Fruit fly (Drosophila melanogaster): Measurements from ENCODE around the gene Octalpha2R.

Octalpha2R gene

DNA sequence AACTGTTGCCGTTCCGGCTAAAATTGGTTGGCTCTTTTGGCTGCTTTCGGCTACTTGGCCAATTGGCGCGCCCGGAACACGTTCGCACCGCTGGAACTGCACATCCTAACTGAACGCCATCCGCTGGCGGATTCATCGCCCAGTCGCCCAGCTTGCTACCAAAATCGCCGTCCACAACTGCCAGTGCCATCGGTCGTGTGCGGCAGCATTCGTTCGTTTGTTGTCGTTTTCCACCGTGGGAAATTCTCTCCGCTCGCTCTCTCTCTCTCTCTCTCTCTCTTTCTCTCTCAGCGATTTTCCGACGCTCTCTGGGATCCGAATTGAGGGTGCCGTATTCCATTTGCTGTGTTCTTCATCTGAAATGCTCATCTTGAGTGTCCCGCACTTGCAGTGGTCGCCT is at the start of gene Octalpha2R:
TSS of gene Octalpha2R (minus strand) at position 77 of the 400 bp plus-strand sequence.
- TF ChIP-seq CG8478 (optimal IDR thresholded peaks at IDR 0.05) (no peak), CTCF (optimal IDR thresholded peaks at IDR 0.05) (no peak)

- TF ChIP-seq CTCF (optimal IDR thresholded peaks at IDR 0.05), result no peak
- TF ChIP-seq CG8478 (optimal IDR thresholded peaks at IDR 0.05), result no peak
Observed at dm6 chr3R:18897821-18898220, 48.8 kb upstream of the Octalpha2R start, which contains the start of gene CG14297. Gene CG14297, plus strand, starts transcription at chr3R:18898121.

DNA sequence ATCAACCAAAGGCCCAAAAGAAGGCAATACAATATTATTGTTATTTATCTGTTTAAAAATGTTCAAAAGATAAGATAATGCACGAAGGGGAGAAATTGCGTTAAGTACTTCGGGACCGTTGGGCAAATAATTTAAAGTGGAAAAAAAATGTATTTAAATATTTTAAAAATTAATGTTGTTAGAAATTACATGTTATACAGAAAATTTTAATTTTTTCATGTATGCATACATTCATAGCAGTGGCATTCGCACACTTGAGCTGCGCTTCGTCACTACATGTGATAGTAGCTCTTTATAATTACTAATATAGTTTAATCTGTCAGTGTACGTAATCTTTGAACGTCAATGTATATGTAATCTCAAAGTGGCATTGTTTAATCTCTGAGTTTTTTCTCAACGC is 46.2 kb upstream of the Octalpha2R start:
- TF ChIP-seq CTCF (optimal IDR thresholded peaks at IDR 0.05) (no peak), CG8478 (optimal IDR thresholded peaks at IDR 0.05) (no peak)

DNA sequence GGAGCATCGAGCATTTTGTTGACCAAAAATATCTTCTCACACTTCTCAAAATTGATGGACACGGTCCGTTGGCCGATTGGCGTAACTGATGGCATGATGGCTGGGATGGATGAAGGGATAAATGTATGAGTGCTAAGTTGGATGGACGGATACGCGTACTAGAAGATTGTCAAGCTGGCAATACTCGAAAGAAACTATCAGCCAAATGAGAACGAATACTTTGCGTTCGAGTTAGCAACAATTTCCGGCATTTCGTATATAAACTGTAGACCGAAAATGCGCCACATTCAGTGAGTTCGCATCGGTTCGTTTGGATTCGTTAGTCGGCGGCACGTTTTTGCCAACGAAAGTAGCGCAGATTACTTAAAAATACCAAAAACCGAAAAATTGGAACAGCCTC is 26.2 kb upstream of the Octalpha2R start, which contains the start of gene CG14298:
TSS of gene CG14298 (plus strand) at position 301 of the 400 bp plus-strand sequence.
- TF ChIP-seq CTCF (optimal IDR thresholded peaks at IDR 0.05) (no peak), CG8478 (optimal IDR thresholded peaks at IDR 0.05) (no peak)

DNA sequence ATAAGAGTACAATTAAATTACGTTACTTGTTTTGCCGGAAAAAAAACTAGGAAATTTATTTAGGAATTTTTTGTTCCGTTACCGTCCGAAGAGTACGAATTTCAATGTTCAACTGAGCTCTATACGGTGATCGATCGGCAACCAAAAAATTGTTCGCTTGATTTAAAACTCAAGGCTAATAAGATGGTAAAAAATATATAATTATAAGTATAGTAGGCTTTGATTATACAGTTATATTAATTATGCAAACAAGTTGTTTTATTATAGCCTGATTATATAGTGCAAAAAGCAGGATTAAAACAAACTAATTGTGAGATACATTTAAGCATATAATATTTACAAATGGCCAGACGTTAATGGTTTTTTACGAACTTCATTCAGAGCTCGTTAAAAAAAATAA is 2.7 kb upstream of the Octalpha2R start, which contains the start of gene CG31226:
TSS of gene CG31226 (minus strand) at position 101 of the 400 bp plus-strand sequence.
- TF ChIP-seq CTCF (optimal IDR thresholded peaks at IDR 0.05), result no peak
- no peak for TF ChIP-seq CG8478 (optimal IDR thresholded peaks at IDR 0.05)

- TF ChIP-seq CTCF (optimal IDR thresholded peaks at IDR 0.05) (no peak), CG8478 (optimal IDR thresholded peaks at IDR 0.05) (no peak)
Observed at dm6 chr3R:18804278-18804903, 44.6 kb downstream of the Octalpha2R start.

dm6 chr3R:18798759-18799158 is 50.3 kb downstream of the Octalpha2R start:
- TF ChIP-seq CTCF (optimal IDR thresholded peaks at IDR 0.05) (no peak), CG8478 (optimal IDR thresholded peaks at IDR 0.05) (no peak)

DNA sequence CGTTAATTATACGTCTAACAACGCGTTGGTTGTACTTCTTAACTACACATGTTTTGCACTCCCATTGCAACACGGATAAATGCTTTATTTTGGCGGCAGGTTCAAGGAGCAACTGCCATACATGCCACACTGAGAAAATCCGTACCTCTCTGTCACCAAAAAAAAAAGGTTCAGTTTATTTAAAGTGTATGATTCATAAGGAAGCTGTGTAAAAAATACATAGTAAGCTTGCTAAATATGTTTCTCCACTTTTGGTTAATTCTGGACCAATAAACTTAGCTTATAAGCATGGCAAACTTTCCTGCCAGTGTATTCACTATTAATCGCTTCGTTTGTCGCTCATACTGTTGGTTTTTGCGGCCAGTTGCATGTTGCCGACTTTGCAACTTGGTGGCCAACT is 52.8 kb downstream of the Octalpha2R start:
- TF ChIP-seq CTCF (optimal IDR thresholded peaks at IDR 0.05), result no peak
- no peak for TF ChIP-seq CG8478 (optimal IDR thresholded peaks at IDR 0.05)

DNA sequence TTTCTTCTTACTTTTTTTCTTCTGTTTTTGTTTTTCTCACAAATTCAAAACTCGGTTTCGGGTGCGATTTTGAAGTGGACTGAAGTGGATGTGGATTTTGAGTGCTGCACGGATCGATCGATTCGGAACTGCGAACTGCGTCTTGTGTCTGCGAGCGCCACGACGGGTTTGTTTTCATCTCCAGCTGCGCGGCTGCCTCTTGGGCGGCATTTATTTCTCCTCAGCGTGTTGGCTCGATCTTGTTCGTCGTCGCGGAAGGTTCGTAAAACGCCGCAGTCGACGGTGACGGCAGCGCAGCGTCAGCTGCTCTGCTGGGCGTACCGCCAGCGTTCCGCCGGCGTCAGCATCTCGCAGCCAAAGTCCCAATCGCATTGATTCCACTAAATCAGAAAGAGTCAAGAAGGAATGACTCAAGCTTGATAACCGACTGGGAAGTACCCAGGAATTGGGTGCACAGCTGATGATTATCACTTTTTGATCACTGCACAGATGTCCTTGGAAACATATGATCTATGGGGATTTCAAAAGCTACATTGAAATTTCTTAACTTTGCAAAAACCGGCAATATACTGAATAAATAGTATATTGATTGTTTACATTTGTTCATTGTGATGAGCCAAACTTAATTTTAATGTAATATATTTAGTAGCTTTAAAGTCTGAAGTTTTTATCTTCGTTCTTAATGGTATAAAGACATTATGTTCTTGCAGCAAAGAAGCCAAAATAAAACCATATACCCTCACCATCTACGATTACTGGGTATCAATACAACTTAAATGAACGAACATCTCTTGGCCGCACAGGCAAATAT is 53.8 kb downstream of the Octalpha2R start, which contains the start of gene CG7720:
TSS of gene CG7720 (minus strand) at position 170 of the 811 bp plus-strand sequence.
- TF ChIP-seq CTCF (optimal IDR thresholded peaks at IDR 0.05) (no peak), CG8478 (optimal IDR thresholded peaks at IDR 0.05) (no peak)

DNA sequence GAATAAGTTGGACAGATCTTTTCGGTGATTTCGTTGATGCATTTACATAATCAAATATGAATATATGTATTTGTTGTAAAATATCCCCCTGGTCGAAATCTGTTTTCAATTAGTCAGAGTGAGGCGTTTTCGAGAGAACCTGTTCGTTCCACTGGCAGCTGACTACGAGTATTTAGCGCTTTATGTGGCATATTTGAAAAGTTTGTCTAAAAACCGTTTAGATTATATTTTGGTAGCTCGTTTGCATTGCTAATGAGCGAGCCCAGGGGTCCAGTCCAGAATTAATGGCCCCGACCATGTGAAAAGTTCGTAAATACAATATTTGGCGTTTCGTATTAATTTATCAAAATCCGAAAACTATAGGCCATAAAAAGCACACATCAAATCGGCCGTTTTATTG is 55.0 kb downstream of the Octalpha2R start:
- TF ChIP-seq CTCF (optimal IDR thresholded peaks at IDR 0.05), result no peak
- no peak for TF ChIP-seq CG8478 (optimal IDR thresholded peaks at IDR 0.05)

- TF ChIP-seq CG8478 (optimal IDR thresholded peaks at IDR 0.05) (no peak), CTCF (optimal IDR thresholded peaks at IDR 0.05) (no peak)
Observed at dm6 chr3R:18790619-18791018, 58.4 kb downstream of the Octalpha2R start.

DNA sequence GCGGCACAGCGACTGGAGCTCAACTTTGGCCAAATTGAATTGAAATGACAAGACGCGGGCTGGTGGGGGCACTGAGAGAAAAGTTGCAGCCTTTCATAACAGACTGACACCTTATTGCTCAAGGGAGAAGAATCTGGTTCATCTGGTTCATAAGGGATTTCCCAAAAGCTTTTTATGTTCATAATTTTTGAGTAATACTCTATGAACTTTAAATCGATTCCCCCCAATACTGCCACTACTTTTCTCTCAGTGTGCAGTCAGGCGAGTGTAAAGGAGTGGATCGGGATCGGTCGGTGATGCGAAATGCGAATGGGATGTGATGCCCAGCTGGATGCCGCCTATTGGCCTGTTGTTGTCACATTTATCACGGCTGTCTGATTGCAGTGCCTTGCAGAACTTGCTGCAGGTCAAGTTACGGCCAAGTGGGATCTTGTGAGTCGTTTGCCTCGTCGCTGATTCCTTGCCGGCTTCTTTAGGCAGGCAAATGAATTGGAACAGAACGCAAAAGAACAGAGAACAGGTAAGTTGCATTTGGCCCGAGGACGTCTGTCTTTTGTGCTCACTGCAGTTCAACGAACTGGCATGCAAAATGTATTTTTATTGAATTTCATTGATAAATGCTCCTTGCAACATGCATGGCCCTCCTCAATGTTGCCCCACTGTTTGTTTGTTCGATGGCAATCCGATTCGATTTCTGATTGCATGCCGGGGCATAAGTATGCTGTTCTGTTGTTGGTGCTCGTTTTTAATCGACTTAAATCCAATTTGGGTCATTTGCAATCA is 60.5 kb downstream of the Octalpha2R start:
- TF ChIP-seq CTCF (optimal IDR thresholded peaks at IDR 0.05) (no peak), CG8478 (optimal IDR thresholded peaks at IDR 0.05) (no peak)

- TF ChIP-seq CG8478 (optimal IDR thresholded peaks at IDR 0.05) (no peak), CTCF (optimal IDR thresholded peaks at IDR 0.05) (no peak)
Observed at dm6 chr3R:18787237-18787636, 61.8 kb downstream of the Octalpha2R start.

- no peak for TF ChIP-seq CTCF (optimal IDR thresholded peaks at IDR 0.05)
- no peak for TF ChIP-seq CG8478 (optimal IDR thresholded peaks at IDR 0.05)
Observed at dm6 chr3R:18785741-18786140, 63.3 kb downstream of the Octalpha2R start.

- TF ChIP-seq CG8478 (optimal IDR thresholded peaks at IDR 0.05) (no peak), CTCF (optimal IDR thresholded peaks at IDR 0.05) (no peak)
Observed at dm6 chr3R:18783191-18783590, 65.8 kb downstream of the Octalpha2R start.
